Fruit fly (Drosophila melanogaster) whole organism, embryonic: ENCODE data around the gene CAH4.

Experiments used
- B-H1 ChIP-seq: fragments of 200-800 bp; sonication (Bioruptor generic); IDR thresholded peaks from 3 replicates; pipeline ENCODE4 v1.3.6; 2022; ENCODE audit warnings: missing biosample characterization, missing genetic modification characterization
- Bgb ChIP-seq: fragments of 200-800 bp; sonication (Bioruptor generic); IDR thresholded peaks from 2 replicates; pipeline ENCODE4 v1.3.6; 2022; ENCODE audit warnings: missing biosample characterization, missing genetic modification characterization; ENCODE audit not compliant: partially characterized antibody
- Bteb2 ChIP-seq: fragments of 200-800 bp; sonication (Bioruptor generic); optimal IDR thresholded peaks from 2 replicates; lab custom pipeline; 2016; ENCODE audit warnings: missing biosample characterization, missing genetic modification characterization
- CG10431 ChIP-seq: fragments of 200-800 bp; sonication (Bioruptor generic); optimal IDR thresholded peaks from 3 replicates; lab custom pipeline; 2018; ENCODE audit warnings: missing biosample characterization, mild to moderate bottlenecking, missing genetic modification characterization
- CG12299 ChIP-seq: fragments of 200-800 bp; sonication (Bioruptor generic); optimal IDR thresholded peaks from 2 replicates; lab custom pipeline; 2018; ENCODE audit warnings: missing biosample characterization, mild to moderate bottlenecking, missing genetic modification characterization
- CG13296 ChIP-seq: fragments of 200-800 bp; sonication (Bioruptor generic); optimal IDR thresholded peaks from 3 replicates; lab custom pipeline; 2018; ENCODE audit warnings: missing biosample characterization, mild to moderate bottlenecking, missing genetic modification characterization
- CG13775 ChIP-seq: fragments of 200-800 bp; sonication (Bioruptor generic); optimal IDR thresholded peaks from 3 replicates; lab custom pipeline; 2017; ENCODE audit warnings: missing biosample characterization, mild to moderate bottlenecking, missing genetic modification characterization
- CG1647 ChIP-seq: fragments of 200-800 bp; sonication (Bioruptor generic); optimal IDR thresholded peaks from 3 replicates; lab custom pipeline; 2016; ENCODE audit warnings: missing biosample characterization, missing genetic modification characterization
- CG17568 ChIP-seq: fragments of 200-800 bp; sonication (Bioruptor generic); optimal IDR thresholded peaks from 2 replicates; lab custom pipeline; 2018; ENCODE audit warnings: missing biosample characterization, mild to moderate bottlenecking, missing genetic modification characterization, moderate library complexity
- CG17802 ChIP-seq: fragments of 200-800 bp; sonication (Bioruptor generic); optimal IDR thresholded peaks from 2 replicates; lab custom pipeline; 2018; ENCODE audit warnings: missing biosample characterization, mild to moderate bottlenecking, missing genetic modification characterization, moderate library complexity
- CG1792 ChIP-seq: fragments of 200-800 bp; sonication (Bioruptor generic); optimal IDR thresholded peaks from 2 replicates; lab custom pipeline; 2016; ENCODE audit warnings: missing biosample characterization, missing genetic modification characterization
- CG18619 ChIP-seq: fragments of 200-800 bp; sonication (Bioruptor generic); optimal IDR thresholded peaks from 3 replicates; lab custom pipeline; 2017; ENCODE audit warnings: missing biosample characterization, mild to moderate bottlenecking, missing genetic modification characterization
- CG2199 ChIP-seq: fragments of 200-800 bp; sonication (Bioruptor generic); IDR thresholded peaks from 3 replicates; pipeline ENCODE4 v1.3.6; 2022; ENCODE audit warnings: missing biosample characterization, missing genetic modification characterization
- CG2712 ChIP-seq: fragments of 200-800 bp; optimal IDR thresholded peaks from 3 replicates; lab custom pipeline; 2019; ENCODE audit warnings: missing biosample characterization, mild to moderate bottlenecking, missing genetic modification characterization, moderate library complexity
- CG31365 ChIP-seq: fragments of 200-800 bp; sonication (Bioruptor generic); optimal IDR thresholded peaks from 2 replicates; lab custom pipeline; 2018; ENCODE audit warnings: missing biosample characterization, mild to moderate bottlenecking, missing genetic modification characterization
- CG3407 ChIP-seq: fragments of 200-800 bp; sonication (Bioruptor generic); optimal IDR thresholded peaks from 2 replicates; lab custom pipeline; 2018; ENCODE audit warnings: missing biosample characterization, mild to moderate bottlenecking, missing genetic modification characterization
- CG6765 ChIP-seq: fragments of 200-800 bp; sonication (Bioruptor generic); optimal IDR thresholded peaks from 3 replicates; lab custom pipeline; 2017; ENCODE audit warnings: missing biosample characterization, mild to moderate bottlenecking, missing genetic modification characterization
- CG6854 ChIP-seq: fragments of 200-800 bp; sonication (Bioruptor generic); optimal IDR thresholded peaks from 3 replicates; lab custom pipeline; 2017; ENCODE audit warnings: missing biosample characterization, mild to moderate bottlenecking, missing genetic modification characterization
- CG7839 ChIP-seq: fragments of 200-800 bp; sonication (Bioruptor generic); optimal IDR thresholded peaks from 3 replicates; lab custom pipeline; 2018; ENCODE audit warnings: missing biosample characterization, mild to moderate bottlenecking, missing genetic modification characterization, moderate library complexity
- Dbx ChIP-seq: fragments of 200-800 bp; sonication (Bioruptor generic); IDR thresholded peaks from 3 replicates; pipeline ENCODE4 v1.3.6; 2022; ENCODE audit warnings: missing biosample characterization, missing genetic modification characterization
- Dip2 ChIP-seq: fragments of 200-800 bp; sonication (Bioruptor generic); IDR thresholded peaks from 2 replicates; pipeline ENCODE4 v1.3.6; 2022; ENCODE audit warnings: missing biosample characterization, missing genetic modification characterization
- Doc3 ChIP-seq: fragments of 200-800 bp; sonication (Bioruptor generic); IDR thresholded peaks from 3 replicates; pipeline ENCODE4 v1.3.6; 2022; ENCODE audit warnings: missing biosample characterization, missing genetic modification characterization; ENCODE audit not compliant: partially characterized antibody
- ERR ChIP-seq: fragments of 200-800 bp; sonication (Bioruptor generic); optimal IDR thresholded peaks from 2 replicates; lab custom pipeline; 2016; ENCODE audit warnings: missing biosample characterization, missing genetic modification characterization
- Ets65A ChIP-seq: fragments of 200-800 bp; sonication (Bioruptor generic); peaks from one replicate; lab custom pipeline; 2016; ENCODE audit warnings: missing biosample characterization, missing genetic modification characterization
- HLH4C ChIP-seq: fragments of 200-800 bp; sonication (Bioruptor generic); IDR thresholded peaks from 3 replicates; pipeline ENCODE4 v1.3.6; 2022; ENCODE audit warnings: missing biosample characterization, missing genetic modification characterization; ENCODE audit not compliant: partially characterized antibody
- NC2α ChIP-seq: fragments of 200-800 bp; sonication (Bioruptor generic); optimal IDR thresholded peaks from 2 replicates; lab custom pipeline; 2016; ENCODE audit warnings: missing biosample characterization, missing genetic modification characterization
- NC2β ChIP-seq: fragments of 200-800 bp; sonication (Bioruptor generic); optimal IDR thresholded peaks from 2 replicates; lab custom pipeline; 2016; ENCODE audit warnings: missing biosample characterization, missing genetic modification characterization
- NfI ChIP-seq: fragments of 200-800 bp; sonication (Bioruptor generic); optimal IDR thresholded peaks from 3 replicates; lab custom pipeline; 2018; ENCODE audit warnings: missing biosample characterization, mild to moderate bottlenecking, missing genetic modification characterization, moderate library complexity
- Xbp1 ChIP-seq: fragments of 200-800 bp; sonication (Bioruptor generic); optimal IDR thresholded peaks from 3 replicates; lab custom pipeline; 2016; ENCODE audit warnings: missing biosample characterization, mild to moderate bottlenecking, missing genetic modification characterization
- YL-1 ChIP-seq: fragments of 200-800 bp; sonication (Bioruptor generic); optimal IDR thresholded peaks from 3 replicates; lab custom pipeline; 2017; ENCODE audit warnings: missing biosample characterization, mild to moderate bottlenecking, missing genetic modification characterization
- aop ChIP-seq: fragments of 200-800 bp; sonication (Bioruptor generic); IDR thresholded peaks from 2 replicates; pipeline ENCODE4 v1.3.6; 2022; ENCODE audit warnings: missing biosample characterization, missing genetic modification characterization
- ase ChIP-seq: fragments of 200-800 bp; sonication (Bioruptor generic); IDR thresholded peaks from 3 replicates; pipeline ENCODE4 v1.3.6; 2022; ENCODE audit warnings: missing biosample characterization, missing genetic modification characterization
- bigmax ChIP-seq: fragments of 200-800 bp; sonication (Bioruptor generic); optimal IDR thresholded peaks from 2 replicates; lab custom pipeline; 2018; ENCODE audit warnings: missing biosample characterization, mild to moderate bottlenecking, missing genetic modification characterization
- bsh ChIP-seq, 2 experiments: fragments of 200-800 bp; sonication (Bioruptor generic); optimal IDR thresholded peaks; 2 replicates each; lab custom pipeline; 2017 to 2018; ENCODE audit warnings: mild to moderate bottlenecking in 2 of 2, missing biosample characterization in 2 of 2, missing genetic modification characterization in 2 of 2, moderate library complexity in 1 of 2
- cas ChIP-seq: fragments of 200-800 bp; sonication (Bioruptor generic); IDR thresholded peaks from 2 replicates; pipeline ENCODE4 v1.3.6; 2022; ENCODE audit warnings: missing biosample characterization, missing genetic modification characterization
- caup ChIP-seq: fragments of 200-800 bp; sonication (Bioruptor generic); optimal IDR thresholded peaks from 3 replicates; lab custom pipeline; 2017; ENCODE audit warnings: missing biosample characterization, mild to moderate bottlenecking, missing genetic modification characterization, moderate library complexity; ENCODE audit not compliant: severe bottlenecking
- chif ChIP-seq, 2 experiments: fragments of 200-800 bp; sonication (Bioruptor generic); optimal IDR thresholded peaks; 3 replicates each; lab custom pipeline; 2016; ENCODE audit warnings: missing biosample characterization in 2 of 2, missing genetic modification characterization in 2 of 2
- ci ChIP-seq: fragments of 200-800 bp; sonication (Bioruptor generic); IDR thresholded peaks from 3 replicates; pipeline ENCODE4 v1.3.6; 2022; ENCODE audit warnings: missing biosample characterization, missing genetic modification characterization
- dan ChIP-seq: fragments of 200-800 bp; sonication (Bioruptor generic); IDR thresholded peaks from 2 replicates; pipeline ENCODE4 v1.3.6; 2022; ENCODE audit warnings: missing biosample characterization, missing genetic modification characterization
- danr ChIP-seq: fragments of 200-800 bp; sonication (Bioruptor generic); IDR thresholded peaks from 2 replicates; pipeline ENCODE4 v1.3.6; 2022; ENCODE audit warnings: missing biosample characterization, missing genetic modification characterization
- kah ChIP-seq: fragments of 200-800 bp; sonication (Bioruptor generic); optimal IDR thresholded peaks from 2 replicates; lab custom pipeline; 2018; ENCODE audit warnings: missing biosample characterization, mild to moderate bottlenecking, missing genetic modification characterization
- lmd ChIP-seq: fragments of 200-800 bp; sonication (Bioruptor generic); IDR thresholded peaks from 2 replicates; pipeline ENCODE4 v1.3.6; 2022; ENCODE audit warnings: missing biosample characterization, missing genetic modification characterization
- nerfin-1 ChIP-seq: fragments of 200-800 bp; sonication (Bioruptor generic); optimal IDR thresholded peaks from 3 replicates; lab custom pipeline; 2019; ENCODE audit warnings: missing biosample characterization, mild to moderate bottlenecking, missing genetic modification characterization, moderate library complexity
- pnt ChIP-seq: fragments of 200-800 bp; sonication (Bioruptor generic); optimal IDR thresholded peaks from 3 replicates; lab custom pipeline; 2016; ENCODE audit warnings: missing biosample characterization, missing genetic modification characterization
- repo ChIP-seq: fragments of 200-800 bp; sonication (Bioruptor generic); optimal IDR thresholded peaks from 2 replicates; lab custom pipeline; 2016; ENCODE audit warnings: missing biosample characterization, missing genetic modification characterization
- sisA ChIP-seq: fragments of 200-800 bp; sonication (Bioruptor generic); IDR thresholded peaks from 2 replicates; pipeline ENCODE4 v1.3.6; 2022; ENCODE audit warnings: missing biosample characterization, missing genetic modification characterization
- slp2 ChIP-seq: fragments of 200-800 bp; sonication (Bioruptor generic); optimal IDR thresholded peaks from 2 replicates; lab custom pipeline; 2016; ENCODE audit warnings: missing biosample characterization, missing genetic modification characterization
- sr ChIP-seq: fragments of 200-800 bp; sonication (Bioruptor generic); IDR thresholded peaks from 3 replicates; pipeline ENCODE4 v1.3.6; 2022; ENCODE audit warnings: missing biosample characterization, missing genetic modification characterization
- tna ChIP-seq: fragments of 200-800 bp; sonication (Bioruptor generic); IDR thresholded peaks from 2 replicates; pipeline ENCODE4 v1.3.6; 2022; ENCODE audit warnings: missing biosample characterization, missing genetic modification characterization; ENCODE audit not compliant: partially characterized antibody
- trem ChIP-seq: fragments of 200-800 bp; optimal IDR thresholded peaks from 3 replicates; lab custom pipeline; 2019; ENCODE audit warnings: missing biosample characterization, mild to moderate bottlenecking, missing genetic modification characterization, moderate library complexity
- wek ChIP-seq: fragments of 200-800 bp; sonication (Bioruptor generic); optimal IDR thresholded peaks from 3 replicates; lab custom pipeline; 2018; ENCODE audit warnings: missing biosample characterization, mild to moderate bottlenecking, missing genetic modification characterization, moderate library complexity

Gene CAH4

dm6 chr3R:24850420-24850819 is 6.9 kb downstream of the CAH4 start, which contains the start of gene CG7006 (continued):
- peak; percentile 58 for TF ChIP-seq repo (GFP tag; lab: Kevin White, UChicago)
- no peak for TF ChIP-seq CG2712 (tag; lab: Kevin White, UChicago)
- TF ChIP-seq dan (GFP tag; lab: Robert Waterston, UW) = no peak
- peak; percentile 58 for TF ChIP-seq pnt (GFP tag; lab: Kevin White, UChicago)
- TF ChIP-seq CG31365 = no peak
- TF ChIP-seq wek = no peak
- 0 out of 2 replicates have a peak, but pooled peaks have one; percentile 28 for TF ChIP-seq aop
- peak; percentile 77 for TF ChIP-seq ci (GFP tag; lab: Robert Waterston, UW)
- TF ChIP-seq CG13775 (GFP tag; lab: Kevin White, UChicago) = no peak
- TF ChIP-seq Bgb (GFP tag; lab: Robert Waterston, UW) = peak; percentile 89
- no peak for TF ChIP-seq CG12299
- peak; percentile 51; the same call in 1 of the 2 replicates for TF ChIP-seq sisA (GFP tag; lab: Robert Waterston, UW)
- TF ChIP-seq CG3407 (GFP tag; lab: Kevin White, UChicago) = no peak
- TF ChIP-seq Ets65A (GFP tag; lab: Kevin White, UChicago) = peak; percentile 99
- peak; percentile 44; the same call in 1 of the 2 replicates for TF ChIP-seq tna (GFP tag; lab: Robert Waterston, UW)
- TF ChIP-seq B-H1 = no peak
- TF ChIP-seq CG7839 = no peak
- peak; percentile 77 for TF ChIP-seq NfI (GFP tag; lab: Kevin White, UChicago)
- peak; percentile 8 for TF ChIP-seq CG18619 (GFP tag; lab: Kevin White, UChicago)
- no peak for TF ChIP-seq bigmax (GFP tag; lab: Kevin White, UChicago)
- TF ChIP-seq HLH4C (GFP tag; lab: Robert Waterston, UW) = peak; percentile 73
- peak; percentile 81 for TF ChIP-seq Bteb2
- TF ChIP-seq CG6765 = no peak
- peak; percentile 45 for TF ChIP-seq YL-1 (GFP tag; lab: Kevin White, UChicago)
- TF ChIP-seq lmd (GFP tag; lab: Robert Waterston, UW) = peak; percentile 68; the same call in 1 of the 2 replicates
- TF ChIP-seq Dip2 = no peak
- TF ChIP-seq sr (GFP tag; lab: Robert Waterston, UW) = no peak
- peak; percentile 70 to 72 for TF ChIP-seq chif (GFP tag; optimal IDR thresholded peaks at IDR 0.05; lab: Kevin White, UChicago)
- TF ChIP-seq danr (GFP tag; lab: Robert Waterston, UW) = no peak
- peak; percentile 47; the same call in 1 of the 3 replicates for TF ChIP-seq Doc3 (GFP tag; lab: Robert Waterston, UW)
- peak; percentile 84 for TF ChIP-seq Xbp1
- peak; percentile 74 for TF ChIP-seq trem (tag; lab: Kevin White, UChicago)
- TF ChIP-seq cas = no peak
- TF ChIP-seq ERR (GFP tag; lab: Kevin White, UChicago) = peak; percentile 81
- peak; percentile 36 for TF ChIP-seq CG17802 (tag; lab: Kevin White, UChicago)
- TF ChIP-seq CG6854 (GFP tag; lab: Kevin White, UChicago) = no peak
- TF ChIP-seq CG1792 (GFP tag; lab: Kevin White, UChicago) = peak; percentile 72
- TF ChIP-seq Dbx (GFP tag; lab: Robert Waterston, UW) = peak; percentile 90
- TF ChIP-seq bsh (GFP tag; optimal IDR thresholded peaks at IDR 0.05; lab: Kevin White, UChicago) = no peak
- no peak for TF ChIP-seq kah (GFP tag; lab: Kevin White, UChicago)
- no peak for TF ChIP-seq CG17568 (GFP tag; lab: Kevin White, UChicago)
- peak; percentile 18 for TF ChIP-seq nerfin-1 (tag; lab: Kevin White, UChicago)
- no peak for TF ChIP-seq ase
- TF ChIP-seq CG10431 (GFP tag; lab: Kevin White, UChicago) = no peak
- peak; percentile 60 for TF ChIP-seq slp2
- TF ChIP-seq NC2β = peak; percentile 80
- no peak for TF ChIP-seq CG2199 (GFP tag; lab: Robert Waterston, UW)
- no peak for TF ChIP-seq NC2α (GFP tag; lab: Kevin White, UChicago)
- peak; percentile 80 for TF ChIP-seq caup (GFP tag; lab: Kevin White, UChicago)
- peak; percentile 86 for TF ChIP-seq CG1647 (GFP tag; lab: Kevin White, UChicago)
- no peak for TF ChIP-seq CG13296 (GFP tag; lab: Kevin White, UChicago)
